Worm (Caenorhabditis elegans) whole organism, late embryonic: ENCODE results near the gene T26C11.4.

Experiments used
- C08G9.2 ChIP-seq: sonication (generic microtip); optimal IDR thresholded peaks from 2 replicates; lab custom pipeline; 2016; ENCODE audit warnings: mild to moderate bottlenecking, missing genetic modification characterization, moderate library complexity, missing compliant biosample characterization
- F13H6.1 ChIP-seq: sonication (generic microtip); optimal IDR thresholded peaks from 2 replicates; lab custom pipeline; 2016; ENCODE audit warnings: missing genetic modification characterization, missing compliant biosample characterization
- K02D7.2 ChIP-seq: sonication (generic microtip); optimal IDR thresholded peaks from 2 replicates; lab custom pipeline; 2017; ENCODE audit warnings: mild to moderate bottlenecking, missing genetic modification characterization, missing compliant biosample characterization
- K09A11.1 ChIP-seq: sonication (generic microtip); optimal IDR thresholded peaks from 2 replicates; lab custom pipeline; 2017; ENCODE audit warnings: antibody characterized with exemption, mild to moderate bottlenecking, missing genetic modification characterization, missing compliant biosample characterization; ENCODE audit not compliant: insufficient read depth
- ceh-14 ChIP-seq: sonication (generic microtip); optimal IDR thresholded peaks from 2 replicates; lab custom pipeline; 2016; ENCODE audit warnings: missing genotype, missing genetic modification characterization, missing compliant biosample characterization
- ceh-19 ChIP-seq: fragments of 200-800 bp; sonication (Bioruptor generic); optimal IDR thresholded peaks from 2 replicates; lab custom pipeline; 2018; ENCODE audit warnings: mild to moderate bottlenecking, missing genetic modification characterization, missing compliant biosample characterization
- ceh-2 ChIP-seq: sonication (generic microtip); optimal IDR thresholded peaks from 2 replicates; lab custom pipeline; 2016; ENCODE audit warnings: missing genotype, missing genetic modification characterization, missing compliant biosample characterization
- ceh-22 ChIP-seq: sonication (generic microtip); optimal IDR thresholded peaks from 2 replicates; lab custom pipeline; 2017; ENCODE audit warnings: missing biosample characterization, missing genetic modification characterization
- ceh-24 ChIP-seq: sonication (generic microtip); optimal IDR thresholded peaks from 2 replicates; lab custom pipeline; 2016; ENCODE audit warnings: mild to moderate bottlenecking, missing genetic modification characterization, missing compliant biosample characterization
- ceh-30 ChIP-seq: fragments of 150-350 bp; optimal IDR thresholded peaks from 2 replicates; lab custom pipeline; 2014; ENCODE audit warnings: missing biosample characterization, missing genetic modification characterization
- ceh-31 ChIP-seq: sonication (generic microtip); optimal IDR thresholded peaks from 2 replicates; lab custom pipeline; 2016; ENCODE audit warnings: missing genetic modification characterization, missing compliant biosample characterization
- ceh-45 ChIP-seq: fragments of 200-800 bp; sonication (Bioruptor generic); IDR thresholded peaks from 2 replicates; pipeline ENCODE4 v1.3.6; 2022; ENCODE audit warnings: missing genetic modification reagents, missing genetic modification characterization, missing compliant biosample characterization
- ceh-48 ChIP-seq: sonication (generic microtip); optimal IDR thresholded peaks from 2 replicates; lab custom pipeline; 2016; ENCODE audit warnings: missing genetic modification characterization, inconsistent platforms, missing compliant biosample characterization
- ceh-6 ChIP-seq: fragments of 200-800 bp; sonication (Bioruptor generic); optimal IDR thresholded peaks from 2 replicates; lab custom pipeline; 2018; ENCODE audit warnings: mild to moderate bottlenecking, missing genetic modification characterization, missing compliant biosample characterization
- dmd-4 ChIP-seq: sonication (generic microtip); optimal IDR thresholded peaks from 2 replicates; lab custom pipeline; 2016; ENCODE audit warnings: borderline replicate concordance, missing genetic modification characterization, missing compliant biosample characterization
- dve-1 ChIP-seq: sonication (generic microtip); optimal IDR thresholded peaks from 2 replicates; lab custom pipeline; 2017; ENCODE audit warnings: antibody characterized with exemption, mild to moderate bottlenecking, missing genetic modification characterization, missing compliant biosample characterization
- elt-2 ChIP-seq: sonication (generic microtip); optimal IDR thresholded peaks from 2 replicates; lab custom pipeline; 2016; ENCODE audit warnings: missing genetic modification reagents, missing genetic modification characterization, missing compliant biosample characterization
- ets-4 ChIP-seq: sonication (generic microtip); optimal IDR thresholded peaks from 2 replicates; lab custom pipeline; 2016; ENCODE audit warnings: missing genetic modification characterization, missing compliant biosample characterization
- fax-1 ChIP-seq: sonication (generic microtip); optimal IDR thresholded peaks from 2 replicates; lab custom pipeline; 2016; ENCODE audit warnings: missing genotype, missing genetic modification characterization, missing compliant biosample characterization
- fkh-6 ChIP-seq: sonication (generic microtip); optimal IDR thresholded peaks from 2 replicates; lab custom pipeline; 2016; ENCODE audit warnings: missing genetic modification characterization, missing compliant biosample characterization
- hlh-13 ChIP-seq: fragments of 200-800 bp; sonication (Bioruptor generic); optimal IDR thresholded peaks from 2 replicates; lab custom pipeline; 2018; ENCODE audit warnings: mild to moderate bottlenecking, missing genetic modification characterization, missing compliant biosample characterization
- hlh-15 ChIP-seq: sonication (generic microtip); optimal IDR thresholded peaks from 2 replicates; lab custom pipeline; 2016; ENCODE audit warnings: missing genetic modification characterization, missing compliant biosample characterization
- hlh-30 ChIP-seq: sonication (generic microtip); optimal IDR thresholded peaks from 2 replicates; lab custom pipeline; 2017; ENCODE audit warnings: antibody characterized with exemption, missing genetic modification characterization, missing compliant biosample characterization; ENCODE audit not compliant: insufficient read depth
- hlh-8 ChIP-seq: sonication (generic microtip); optimal IDR thresholded peaks from 2 replicates; lab custom pipeline; 2016; ENCODE audit warnings: missing genotype, missing genetic modification characterization, missing compliant biosample characterization
- lin-11 ChIP-seq: fragments of 200-800 bp; sonication (Bioruptor generic); optimal IDR thresholded peaks from 2 replicates; lab custom pipeline; 2018; ENCODE audit warnings: mild to moderate bottlenecking, missing genetic modification characterization, missing compliant biosample characterization
- madf-2 ChIP-seq: sonication (generic microtip); optimal IDR thresholded peaks from 2 replicates; lab custom pipeline; 2017; ENCODE audit warnings: missing genetic modification characterization, missing compliant biosample characterization
- nfya-1 ChIP-seq: sonication (generic microtip); optimal IDR thresholded peaks from 2 replicates; lab custom pipeline; 2017; ENCODE audit warnings: missing genetic modification characterization, mild to moderate bottlenecking, missing compliant biosample characterization, antibody characterized with exemption, moderate library complexity
- nhr-11 ChIP-seq: fragments of 150-350 bp; optimal IDR thresholded peaks from 2 replicates; lab custom pipeline; 2014; ENCODE audit warnings: missing biosample characterization, missing genetic modification characterization
- npax-4 ChIP-seq: sonication (generic microtip); optimal IDR thresholded peaks from 2 replicates; lab custom pipeline; 2016; ENCODE audit warnings: missing genetic modification characterization, missing compliant biosample characterization
- odd-2 ChIP-seq: sonication (generic microtip); optimal IDR thresholded peaks from 2 replicates; lab custom pipeline; 2017; ENCODE audit warnings: antibody characterized with exemption, mild to moderate bottlenecking, missing genetic modification characterization, missing compliant biosample characterization
- pat-9 ChIP-seq: fragments of 200-800 bp; sonication (Bioruptor generic); optimal IDR thresholded peaks from 2 replicates; lab custom pipeline; 2018; ENCODE audit warnings: mild to moderate bottlenecking, missing genetic modification characterization, moderate library complexity, missing compliant biosample characterization
- pha-2 ChIP-seq: sonication (generic microtip); optimal IDR thresholded peaks from 2 replicates; lab custom pipeline; 2017; ENCODE audit warnings: mild to moderate bottlenecking, missing genetic modification characterization, missing compliant biosample characterization
- pha-4 ChIP-seq: fragments of 150-350 bp; optimal IDR thresholded peaks from 2 replicates; lab custom pipeline; 2018; ENCODE audit warnings: missing biosample characterization, missing genetic modification reagents, missing genetic modification characterization
- pqm-1 ChIP-seq: sonication (generic microtip); optimal IDR thresholded peaks from 2 replicates; lab custom pipeline; 2016; ENCODE audit warnings: missing genetic modification characterization, missing compliant biosample characterization
- pros-1 ChIP-seq: fragments of 150-350 bp; optimal IDR thresholded peaks from 2 replicates; lab custom pipeline; 2014; ENCODE audit warnings: missing biosample characterization, missing genetic modification reagents, missing genetic modification characterization
- ref-2 ChIP-seq: sonication (generic microtip); optimal IDR thresholded peaks from 2 replicates; lab custom pipeline; 2016; ENCODE audit warnings: missing genetic modification characterization, missing compliant biosample characterization
- rnt-1 ChIP-seq: sonication (generic microtip); optimal IDR thresholded peaks from 2 replicates; lab custom pipeline; 2016; ENCODE audit warnings: missing genetic modification characterization, missing compliant biosample characterization
- sdc-2 ChIP-seq: sonication (generic microtip); optimal IDR thresholded peaks from 2 replicates; lab custom pipeline; 2016; ENCODE audit warnings: missing genotype, missing genetic modification characterization, missing compliant biosample characterization
- sox-2 ChIP-seq: fragments of 200-800 bp; sonication (Bioruptor generic); IDR thresholded peaks from 2 replicates; pipeline ENCODE4 v1.3.6; 2022; ENCODE audit warnings: missing genetic modification reagents, missing genetic modification characterization, missing compliant biosample characterization
- tbx-2 ChIP-seq: sonication (generic microtip); optimal IDR thresholded peaks from 2 replicates; lab custom pipeline; 2016; ENCODE audit warnings: missing genetic modification characterization, missing compliant biosample characterization
- tbx-7 ChIP-seq: sonication (generic microtip); optimal IDR thresholded peaks from 2 replicates; lab custom pipeline; 2016; ENCODE audit warnings: missing genotype, missing genetic modification characterization, missing compliant biosample characterization
- zip-5 ChIP-seq: sonication (generic microtip); optimal IDR thresholded peaks from 2 replicates; lab custom pipeline; 2016; ENCODE audit warnings: missing genetic modification characterization, missing compliant biosample characterization

The T26C11.4 gene

ce11 chrX:1853596-1853995 lies 8.2 kb upstream of the T26C11.4 start, which contains the start of gene T26C11.9:
TSS of gene T26C11.9 (minus strand) at chrX:1853849.
- no peak for TF ChIP-seq fkh-6 (tag; lab: Kevin White, UChicago)
- no peak for TF ChIP-seq npax-4 (tag; lab: Kevin White, UChicago)
- no peak for TF ChIP-seq F13H6.1 (tag; lab: Kevin White, UChicago)
- TF ChIP-seq K09A11.1 (tag; lab: Kevin White, UChicago) = no peak
- no peak for TF ChIP-seq pha-4
- TF ChIP-seq elt-2 = peak; percentile 5
- no peak for TF ChIP-seq hlh-8 (tag; lab: Kevin White, UChicago)
- TF ChIP-seq ets-4 (tag; lab: Kevin White, UChicago) = peak; percentile 56
- TF ChIP-seq zip-5 (tag; lab: Kevin White, UChicago) = peak; percentile 6
- TF ChIP-seq nfya-1 (tag; lab: Kevin White, UChicago) = no peak
- TF ChIP-seq ceh-30 = no peak
- TF ChIP-seq dve-1 = no peak
- no peak for TF ChIP-seq sox-2 (GFP tag; lab: Robert Waterston, UW)
- no peak for TF ChIP-seq ceh-19 (GFP tag; lab: Kevin White, UChicago)
- no peak for TF ChIP-seq pat-9 (tag; lab: Kevin White, UChicago)
- no peak for TF ChIP-seq fax-1 (tag; lab: Kevin White, UChicago)
- TF ChIP-seq sdc-2 = peak; percentile 73
- no peak for TF ChIP-seq ceh-45
- TF ChIP-seq hlh-13 (GFP tag; lab: Kevin White, UChicago) = no peak
- TF ChIP-seq K02D7.2 = no peak
- TF ChIP-seq ceh-22 = no peak
- TF ChIP-seq tbx-2 (tag; lab: Kevin White, UChicago) = peak; percentile 40
- TF ChIP-seq C08G9.2 = peak; percentile 75
- TF ChIP-seq ceh-48 (tag; lab: Kevin White, UChicago) = peak; percentile 59
- TF ChIP-seq ceh-2 (tag; lab: Kevin White, UChicago) = peak; percentile 48
- no peak for TF ChIP-seq ceh-14 (tag; lab: Kevin White, UChicago)
- TF ChIP-seq tbx-7 (tag; lab: Kevin White, UChicago) = peak; percentile 38
- TF ChIP-seq lin-11 (tag; lab: Kevin White, UChicago) = no peak
- TF ChIP-seq ref-2 (tag; lab: Kevin White, UChicago) = no peak
- no peak for TF ChIP-seq odd-2
- no peak for TF ChIP-seq madf-2
- no peak for TF ChIP-seq dmd-4 (tag; lab: Kevin White, UChicago)
- TF ChIP-seq rnt-1 (tag; lab: Kevin White, UChicago) = peak; percentile 15
- no peak for TF ChIP-seq hlh-30 (tag; lab: Kevin White, UChicago)
- TF ChIP-seq ceh-31 (tag; lab: Kevin White, UChicago) = peak; percentile 72
- TF ChIP-seq ceh-24 (tag; lab: Kevin White, UChicago) = no peak
- no peak for TF ChIP-seq pqm-1
- no peak for TF ChIP-seq nhr-11 (tag; lab: Kevin White, UChicago)
- no peak for TF ChIP-seq pha-2 (tag; lab: Kevin White, UChicago)
- TF ChIP-seq ceh-6 (GFP tag; lab: Kevin White, UChicago) = no peak

ce11 chrX:1852636-1853035 lies 7.3 kb upstream of the T26C11.4 start, which contains the start of gene ceh-21:
TSS of gene ceh-21 (minus strand) at chrX:1852736.
- no peak for TF ChIP-seq pat-9 (tag; lab: Kevin White, UChicago)
- TF ChIP-seq ref-2 (tag; lab: Kevin White, UChicago) = no peak
- TF ChIP-seq npax-4 (tag; lab: Kevin White, UChicago) = no peak
- no peak for TF ChIP-seq hlh-15 (tag; lab: Kevin White, UChicago)
- no peak for TF ChIP-seq pros-1 (tag; lab: Kevin White, UChicago)
- no peak for TF ChIP-seq madf-2
